Worm (Caenorhabditis elegans) whole organism, mixed stage, embryonic: ENCODE measurements around the gene act-2.

ENCODE experiments used
- M03D4.4 ChIP-seq: sonication (generic microtip); optimal IDR thresholded peaks from 2 replicates; lab custom pipeline; 2017; ENCODE audit warnings: mild to moderate bottlenecking, missing genetic modification characterization, missing compliant biosample characterization
- elt-1 ChIP-seq: sonication (generic microtip); optimal IDR thresholded peaks from 2 replicates; lab custom pipeline; 2017; ENCODE audit warnings: missing genetic modification characterization, mild to moderate bottlenecking, missing compliant biosample characterization, antibody characterized with exemption, moderate library complexity, borderline replicate concordance; ENCODE audit not compliant: insufficient read depth
- elt-3 ChIP-seq: fragments of 150-350 bp; optimal IDR thresholded peaks from 2 replicates; lab custom pipeline; 2014; ENCODE audit warnings: missing biosample characterization, missing genetic modification characterization
- lsy-2 ChIP-seq: fragments of 150-350 bp; optimal IDR thresholded peaks from 2 replicates; lab custom pipeline; 2014; ENCODE audit warnings: missing biosample characterization, missing genetic modification characterization
- nhr-28 ChIP-seq: fragments of 150-350 bp; optimal IDR thresholded peaks from 2 replicates; lab custom pipeline; 2014; ENCODE audit warnings: missing biosample characterization, missing genetic modification characterization
- nhr-76 ChIP-seq: sonication (generic microtip); optimal IDR thresholded peaks from 2 replicates; lab custom pipeline; 2017; ENCODE audit warnings: missing biosample characterization, missing genetic modification characterization
- pha-4 ChIP-seq: fragments of 150-350 bp; optimal IDR thresholded peaks from 2 replicates; lab custom pipeline; 2018; ENCODE audit warnings: missing biosample characterization, missing genetic modification reagents, missing genetic modification characterization
- snpc-4 ChIP-seq: fragments of 150-350 bp; optimal IDR thresholded peaks from 2 replicates; lab custom pipeline; 2014; ENCODE audit warnings: missing biosample characterization, missing genetic modification characterization
- tbx-8 ChIP-seq: fragments of 200-800 bp; sonication (Bioruptor generic); optimal IDR thresholded peaks from 2 replicates; lab custom pipeline; 2018; ENCODE audit warnings: mild to moderate bottlenecking, missing genetic modification characterization, moderate library complexity, missing compliant biosample characterization
- unc-39 ChIP-seq: fragments of 150-350 bp; optimal IDR thresholded peaks from 2 replicates; lab custom pipeline; 2014; ENCODE audit warnings: missing biosample characterization, missing genetic modification characterization
- unc-62 ChIP-seq: fragments of 150-350 bp; optimal IDR thresholded peaks from 2 replicates; lab custom pipeline; 2014; ENCODE audit warnings: missing biosample characterization, missing genetic modification reagents, missing genetic modification characterization
- zip-8 ChIP-seq: fragments of 150-350 bp; optimal IDR thresholded peaks from 2 replicates; lab custom pipeline; 2014; ENCODE audit warnings: missing biosample characterization, missing genetic modification characterization

DNA sequence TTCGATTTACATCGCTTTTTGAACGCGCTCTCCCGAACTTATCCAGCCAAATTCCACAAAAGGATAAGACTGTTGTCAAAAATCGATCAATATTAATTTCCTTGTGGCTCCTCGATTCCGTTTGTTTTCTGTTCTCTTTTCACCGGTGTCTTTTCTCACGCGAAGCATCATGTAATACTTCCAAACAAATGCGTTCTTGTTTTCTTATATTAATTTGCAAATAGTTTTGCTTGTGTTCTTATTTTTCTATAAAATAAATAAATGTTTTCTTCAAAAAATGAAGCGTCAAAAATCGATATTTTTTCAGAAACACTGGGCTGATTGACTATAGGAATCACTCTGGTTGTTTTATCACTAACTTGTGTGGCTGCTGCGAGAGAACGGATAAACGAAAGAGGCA, 35.7 kb upstream of the act-2 start, which contains the start of gene math-33:
- no peak for TF ChIP-seq elt-3 (tag; lab: Kevin White, UChicago)
- TF ChIP-seq pha-4 (tag; lab: Kevin White, UChicago) = no peak
- no peak for TF ChIP-seq unc-62 (GFP tag; lab: Kevin White, UChicago)
- no peak for TF ChIP-seq tbx-8 (GFP tag; lab: Kevin White, UChicago)
- no peak for TF ChIP-seq nhr-76
- no peak for TF ChIP-seq M03D4.4 (tag; lab: Kevin White, UChicago)
- no peak for TF ChIP-seq nhr-28 (tag; lab: Kevin White, UChicago)
- TF ChIP-seq unc-39 (tag; lab: Kevin White, UChicago) = no peak
- TF ChIP-seq zip-8 (tag; lab: Kevin White, UChicago) = no peak
- no peak for TF ChIP-seq snpc-4
- no peak for TF ChIP-seq elt-1
- no peak for TF ChIP-seq lsy-2
